Worm (Caenorhabditis elegans) whole organism, L1 larva: ENCODE measurements around the gene F43G6.7.

ENCODE experiments used
- C16A3.4 ChIP-seq: fragments of 150-350 bp; optimal IDR thresholded peaks from 2 replicates; lab custom pipeline; 2014; ENCODE audit warnings: missing biosample characterization, missing genetic modification characterization
- C34B4.2 ChIP-seq: sonication (generic microtip); optimal IDR thresholded peaks from 2 replicates; lab custom pipeline; 2017; ENCODE audit warnings: mild to moderate bottlenecking, missing genetic modification characterization, missing compliant biosample characterization
- ceh-8 ChIP-seq: fragments of 200-800 bp; sonication (Bioruptor generic); optimal IDR thresholded peaks from 2 replicates; lab custom pipeline; 2018; ENCODE audit warnings: mild to moderate bottlenecking, missing genetic modification characterization, moderate library complexity, missing compliant biosample characterization
- ceh-82 ChIP-seq, 3 experiments: fragments of 150-350 bp in 1 of 3; sonication (generic microtip) in 2 of 3; optimal IDR thresholded peaks; 2 replicates each; lab custom pipeline; 2014 to 2017; ENCODE audit warnings: missing biosample characterization in 3 of 3, missing genetic modification characterization in 3 of 3
- ceh-88 ChIP-seq: fragments of 200-800 bp; sonication (Bioruptor generic); IDR thresholded peaks from 2 replicates; pipeline ENCODE4 v1.3.6; 2022; ENCODE audit warnings: missing genetic modification characterization, missing compliant biosample characterization
- ceh-90 ChIP-seq: sonication (generic microtip); optimal IDR thresholded peaks from 2 replicates; lab custom pipeline; 2016; ENCODE audit warnings: missing genetic modification characterization, missing compliant biosample characterization
- ces-1 ChIP-seq: fragments of 150-350 bp; optimal IDR thresholded peaks from 2 replicates; lab custom pipeline; 2014; ENCODE audit warnings: missing biosample characterization, missing genetic modification reagents, missing genetic modification characterization
- dpl-1 ChIP-seq, 3 experiments: fragments of 150-350 bp in 2 of 3; sonication (generic microtip) in 1 of 3; optimal IDR thresholded peaks; 2 replicates each; lab custom pipeline; 2014 to 2017; ENCODE audit warnings: missing biosample characterization in 3 of 3, missing genetic modification characterization in 3 of 3, missing genetic modification reagents in 3 of 3
- dsc-1 ChIP-seq: sonication (generic microtip); optimal IDR thresholded peaks from 2 replicates; lab custom pipeline; 2016; ENCODE audit warnings: mild to moderate bottlenecking, missing genetic modification characterization, missing compliant biosample characterization
- efl-1 ChIP-seq, 4 experiments: fragments of 150-350 bp; optimal IDR thresholded peaks in 3 of 4; peaks in 1 of 4; 1 replicate in 1 of 4; 2 replicates in 3 of 4; lab custom pipeline; 2014; ENCODE audit warnings: missing biosample characterization in 2 of 4, missing genetic modification characterization in 2 of 4, missing genetic modification reagents in 2 of 4
- elt-2 ChIP-seq: sonication (generic microtip); optimal IDR thresholded peaks from 2 replicates; lab custom pipeline; 2016; ENCODE audit warnings: missing genetic modification characterization, mild to moderate bottlenecking, inconsistent platforms, missing compliant biosample characterization, missing genetic modification reagents
- fkh-10 ChIP-seq: sonication (generic microtip); optimal IDR thresholded peaks from 2 replicates; lab custom pipeline; 2017; ENCODE audit warnings: missing biosample characterization, missing genetic modification reagents, missing genetic modification characterization
- fkh-4 ChIP-seq: sonication (generic microtip); optimal IDR thresholded peaks from 2 replicates; lab custom pipeline; 2016; ENCODE audit warnings: missing compliant biosample characterization, missing genetic modification characterization, borderline replicate concordance
- fkh-8 ChIP-seq: sonication (generic microtip); optimal IDR thresholded peaks from 2 replicates; lab custom pipeline; 2016; ENCODE audit warnings: mild to moderate bottlenecking, missing genetic modification characterization, missing compliant biosample characterization
- fos-1 ChIP-seq: fragments of 150-350 bp; optimal IDR thresholded peaks from 2 replicates; lab custom pipeline; 2014; ENCODE audit warnings: missing biosample characterization, missing genetic modification characterization
- grh-1 ChIP-seq: fragments of 200-800 bp; sonication (Bioruptor generic); IDR thresholded peaks from 2 replicates; pipeline ENCODE4 v1.3.6; 2022; ENCODE audit warnings: missing genetic modification reagents, missing genetic modification characterization, missing compliant biosample characterization
- hlh-17 ChIP-seq: fragments of 200-800 bp; sonication (Bioruptor generic); optimal IDR thresholded peaks from 2 replicates; lab custom pipeline; 2018; ENCODE audit warnings: missing genetic modification characterization, mild to moderate bottlenecking, missing compliant biosample characterization, moderate library complexity, borderline replicate concordance
- hlh-4 ChIP-seq: sonication (generic microtip); optimal IDR thresholded peaks from 2 replicates; lab custom pipeline; 2016; ENCODE audit warnings: mild to moderate bottlenecking, missing genetic modification characterization, missing compliant biosample characterization
- irx-1 ChIP-seq: sonication (generic microtip); optimal IDR thresholded peaks from 2 replicates; lab custom pipeline; 2016; ENCODE audit warnings: missing genetic modification characterization, missing compliant biosample characterization
- jun-1 ChIP-seq: fragments of 150-350 bp; optimal IDR thresholded peaks from 2 replicates; lab custom pipeline; 2014; ENCODE audit warnings: missing biosample characterization, missing genetic modification reagents, missing genetic modification characterization
- lin-35 ChIP-seq, 2 experiments: fragments of 150-350 bp; optimal IDR thresholded peaks; 2 replicates each; lab custom pipeline; 2014; ENCODE audit warnings: missing biosample characterization in 2 of 2, missing genetic modification characterization in 2 of 2, missing genetic modification reagents in 2 of 2
- mab-9 ChIP-seq: fragments of 200-800 bp; sonication (Bioruptor generic); IDR thresholded peaks from 2 replicates; pipeline ENCODE4 v1.3.6; 2022; ENCODE audit warnings: missing genetic modification reagents, missing genetic modification characterization, missing compliant biosample characterization
- mdl-1 ChIP-seq, 2 experiments: fragments of 150-350 bp; optimal IDR thresholded peaks; 2 replicates each; lab custom pipeline; 2014 to 2017; ENCODE audit warnings: missing biosample characterization in 2 of 2, missing genetic modification characterization in 2 of 2, inconsistent platforms in 1 of 2
- mef-2 ChIP-seq: fragments of 150-350 bp; optimal IDR thresholded peaks from 2 replicates; lab custom pipeline; 2014; ENCODE audit warnings: missing biosample characterization, missing genetic modification characterization
- mep-1 ChIP-seq: fragments of 150-350 bp; optimal IDR thresholded peaks from 2 replicates; lab custom pipeline; 2014; ENCODE audit warnings: missing biosample characterization, missing genetic modification characterization
- nhr-20 ChIP-seq: sonication (generic microtip); optimal IDR thresholded peaks from 2 replicates; lab custom pipeline; 2016; ENCODE audit warnings: mild to moderate bottlenecking, missing genetic modification characterization, missing compliant biosample characterization
- nhr-28 ChIP-seq: fragments of 150-350 bp; optimal IDR thresholded peaks from 2 replicates; lab custom pipeline; 2014; ENCODE audit warnings: missing biosample characterization, missing genetic modification characterization
- nhr-77 ChIP-seq: fragments of 150-350 bp; optimal IDR thresholded peaks from 2 replicates; lab custom pipeline; 2014; ENCODE audit warnings: missing biosample characterization, missing genetic modification characterization
- nhr-85 ChIP-seq: sonication (generic microtip); peaks from one replicate; lab custom pipeline; 2016; ENCODE audit warnings: missing genetic modification characterization, inconsistent platforms, missing compliant biosample characterization
- pag-3 ChIP-seq: sonication (generic microtip); optimal IDR thresholded peaks from 2 replicates; lab custom pipeline; 2017; ENCODE audit warnings: missing genetic modification characterization, mild to moderate bottlenecking, missing compliant biosample characterization, antibody characterized with exemption, borderline replicate concordance; ENCODE audit not compliant: insufficient read depth
- pax-3 ChIP-seq: fragments of 200-800 bp; sonication (Bioruptor generic); optimal IDR thresholded peaks from 2 replicates; lab custom pipeline; 2018; ENCODE audit warnings: mild to moderate bottlenecking, missing genetic modification characterization, moderate library complexity, missing compliant biosample characterization
- pqm-1 ChIP-seq: sonication (generic microtip); optimal IDR thresholded peaks from 3 replicates; lab custom pipeline; 2017; ENCODE audit warnings: missing biosample characterization, missing genetic modification characterization
- skn-1 ChIP-seq: fragments of 150-350 bp; optimal IDR thresholded peaks from 2 replicates; lab custom pipeline; 2014; ENCODE audit warnings: missing biosample characterization, missing genetic modification characterization
- tbx-2 ChIP-seq: sonication (generic microtip); optimal IDR thresholded peaks from 2 replicates; lab custom pipeline; 2016; ENCODE audit warnings: missing genetic modification characterization, missing compliant biosample characterization
- unc-30 ChIP-seq: sonication (generic microtip); optimal IDR thresholded peaks from 2 replicates; lab custom pipeline; 2017; ENCODE audit warnings: missing biosample characterization, missing genetic modification characterization
- unc-62 ChIP-seq: fragments of 150-350 bp; optimal IDR thresholded peaks from 2 replicates; lab custom pipeline; 2014; ENCODE audit warnings: missing biosample characterization, missing genetic modification reagents, missing genetic modification characterization
- vab-15 ChIP-seq: sonication (generic microtip); optimal IDR thresholded peaks from 2 replicates; lab custom pipeline; 2017; ENCODE audit warnings: missing genotype, mild to moderate bottlenecking, missing genetic modification characterization, missing compliant biosample characterization
- zag-1 ChIP-seq: fragments of 150-350 bp; optimal IDR thresholded peaks from 2 replicates; lab custom pipeline; 2014; ENCODE audit warnings: missing biosample characterization, missing genetic modification characterization
- ztf-4 ChIP-seq: fragments of 150-350 bp; optimal IDR thresholded peaks from 2 replicates; lab custom pipeline; 2014; ENCODE audit warnings: missing biosample characterization, missing genetic modification characterization

F43G6.7 gene

ce11 chrII:11765506-11766152, 45.0 kb upstream of the F43G6.7 start:
- TF ChIP-seq unc-62, result no peak
- peak; percentile 75 for TF ChIP-seq ceh-8
- TF ChIP-seq, all 84 proteins: peak for 1

DNA sequence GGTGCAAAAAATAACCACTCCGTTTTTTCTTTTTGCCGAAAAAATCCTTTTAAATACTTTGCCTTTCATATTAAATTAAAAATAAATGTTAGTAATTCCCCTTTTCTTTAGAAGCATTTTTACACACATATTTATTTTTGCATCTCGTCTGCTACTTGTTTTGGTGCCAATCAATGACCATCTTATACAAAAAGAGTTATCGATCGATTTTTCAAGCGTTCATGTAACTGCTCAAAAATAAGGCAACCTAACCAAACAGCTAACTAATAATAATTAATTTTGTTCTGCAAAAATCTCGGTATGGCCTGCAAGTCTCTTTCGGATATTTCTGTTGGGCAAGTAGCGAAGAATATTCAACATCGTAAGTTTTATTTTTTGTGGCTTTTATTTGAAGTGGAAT, 44.1 kb upstream of the F43G6.7 start, which contains the start of gene F44E5.2:
TSS of gene F44E5.2 (plus strand) at position 301 of the 400 bp plus-strand sequence.
- TF ChIP-seq unc-62 (no peak), tbx-2 (tag; lab: Kevin White, UChicago) (no peak), pax-3 (tag; lab: Kevin White, UChicago) (no peak), C16A3.4 (no peak), unc-30 (tag; lab: Kevin White, UChicago) (no peak)

- TF ChIP-seq efl-1 (optimal IDR thresholded peaks at IDR 0.05; lab: Kevin White, UChicago), result no peak
- peak in 1 of 2 experiments; percentile 76 for TF ChIP-seq efl-1 (GFP tag; optimal IDR thresholded peaks at IDR 0.05 in 1 of 2; lab: Kevin White, UChicago)
- no peak for TF ChIP-seq ceh-90 (tag; lab: Kevin White, UChicago)
These were observed 38.2 kb upstream of the F43G6.7 start, which contains the start of gene F44E5.15 for ce11 chrII:11772364-11772763. Gene F44E5.15 (plus strand): TSS chrII:11772664.

ce11 chrII:11774218-11774617, 36.4 kb upstream of the F43G6.7 start, which contains the start of gene F44E5.1:
Gene F44E5.1 (minus strand): TSS chrII:11774559.
- TF ChIP-seq nhr-85 (tag; lab: Kevin White, UChicago) (peak; percentile 18), skn-1 (no peak), jun-1 (tag; lab: Kevin White, UChicago) (no peak), mef-2 (tag; lab: Kevin White, UChicago) (no peak), irx-1 (tag; lab: Kevin White, UChicago) (no peak), unc-30 (tag; lab: Kevin White, UChicago) (no peak), efl-1 (optimal IDR thresholded peaks at IDR 0.05; lab: Kevin White, UChicago) (no peak), efl-1 (GFP tag; optimal IDR thresholded peaks at IDR 0.05 in 1 of 2; lab: Kevin White, UChicago) (peak in 1 of 2 experiments; percentile 92), ceh-88 (GFP tag; lab: Robert Waterston, UW) (no peak)

- TF ChIP-seq hlh-17 (GFP tag; lab: Kevin White, UChicago), result no peak
- TF ChIP-seq pag-3, result no peak
- TF ChIP-seq fkh-4, result no peak
- no peak for TF ChIP-seq zag-1 (tag; lab: Kevin White, UChicago)
- no peak for TF ChIP-seq nhr-28
- TF ChIP-seq ces-1 (GFP tag; lab: Kevin White, UChicago), result no peak
- peak; percentile 14 for TF ChIP-seq irx-1 (tag; lab: Kevin White, UChicago)
- no peak for TF ChIP-seq pqm-1 (tag; lab: Kevin White, UChicago)
- no peak for TF ChIP-seq C34B4.2
- peak; percentile 36; the same call in 1 of the 2 replicates for TF ChIP-seq grh-1
- peak; percentile 79 for TF ChIP-seq skn-1
- peak; percentile 25 for TF ChIP-seq mef-2 (tag; lab: Kevin White, UChicago)
- no peak for TF ChIP-seq hlh-4 (tag; lab: Kevin White, UChicago)
- TF ChIP-seq mab-9, result no peak
- TF ChIP-seq mep-1 (tag; lab: Kevin White, UChicago), result peak; percentile 69
- no peak for TF ChIP-seq ztf-4
- no peak for TF ChIP-seq pax-3 (tag; lab: Kevin White, UChicago)
- no peak for TF ChIP-seq elt-2 (tag; lab: Kevin White, UChicago)
- no peak for TF ChIP-seq vab-15 (tag; lab: Kevin White, UChicago)
- peak; percentile 21 for TF ChIP-seq fkh-8 (tag; lab: Kevin White, UChicago)
- peak; percentile 42 for TF ChIP-seq nhr-20 (tag; lab: Kevin White, UChicago)
- peak; percentile 13 for TF ChIP-seq dsc-1
- peak; percentile 86 to 96 for TF ChIP-seq lin-35 (GFP tag; optimal IDR thresholded peaks at IDR 0.05; lab: Kevin White, UChicago)
- peak in 1 of 2 experiments; percentile 71 for TF ChIP-seq mdl-1 (tag; optimal IDR thresholded peaks at IDR 0.05; lab: Kevin White, UChicago)
- peak; percentile 14 for TF ChIP-seq nhr-77
- peak; percentile 81 to 93 for TF ChIP-seq efl-1 (optimal IDR thresholded peaks at IDR 0.05; lab: Kevin White, UChicago)
- peak; percentile 92 to 99 for TF ChIP-seq efl-1 (GFP tag; optimal IDR thresholded peaks at IDR 0.05 in 1 of 2; lab: Kevin White, UChicago)
- no peak for TF ChIP-seq ceh-8
- TF ChIP-seq dpl-1 (GFP tag; optimal IDR thresholded peaks at IDR 0.05; lab: Kevin White, UChicago), result peak; percentile 86 to 91 (median 90)
- TF ChIP-seq fos-1 (tag; lab: Kevin White, UChicago), result peak; percentile 53
- no peak for TF ChIP-seq unc-62
- TF ChIP-seq tbx-2 (tag; lab: Kevin White, UChicago), result peak; percentile 61
- no peak for TF ChIP-seq fkh-10
- TF ChIP-seq ceh-82 (tag; optimal IDR thresholded peaks at IDR 0.05; lab: Kevin White, UChicago), result peak in 2 of 3 experiments; percentile 60 to 79
These were observed 32.6 kb upstream of the F43G6.7 start, which contains the start of the genes patr-1 and dna-2 for ce11 chrII:11777893-11778480. Gene patr-1 (minus strand): TSS chrII:11777943. Gene dna-2 (plus strand): TSS chrII:11778430.
